Worm (Caenorhabditis elegans) whole organism, mixed stage, embryonic: ENCODE results near the gene prmt-4.

Experiments
- M03D4.4 ChIP-seq: sonication (generic microtip); optimal IDR thresholded peaks from 2 replicates; lab custom pipeline; 2017; ENCODE audit warnings: mild to moderate bottlenecking, missing genetic modification characterization, missing compliant biosample characterization
- ceh-39 ChIP-seq: fragments of 150-350 bp; optimal IDR thresholded peaks from 2 replicates; lab custom pipeline; 2014; ENCODE audit warnings: missing biosample characterization, missing genetic modification characterization
- ces-1 ChIP-seq: fragments of 150-350 bp; optimal IDR thresholded peaks from 2 replicates; lab custom pipeline; 2014; ENCODE audit warnings: missing biosample characterization, missing genetic modification reagents, missing genetic modification characterization
- cnd-1 ChIP-seq: fragments of 200-800 bp; sonication (Bioruptor generic); optimal IDR thresholded peaks from 2 replicates; lab custom pipeline; 2018; ENCODE audit warnings: mild to moderate bottlenecking, missing genetic modification characterization, missing compliant biosample characterization
- drap-1 ChIP-seq: fragments of 200-800 bp; sonication (Bioruptor generic); optimal IDR thresholded peaks from 3 replicates; lab custom pipeline; 2018; ENCODE audit warnings: mild to moderate bottlenecking, missing genetic modification characterization, missing compliant biosample characterization
- elt-1 ChIP-seq: sonication (generic microtip); optimal IDR thresholded peaks from 2 replicates; lab custom pipeline; 2017; ENCODE audit warnings: missing genetic modification characterization, mild to moderate bottlenecking, missing compliant biosample characterization, antibody characterized with exemption, moderate library complexity, borderline replicate concordance; ENCODE audit not compliant: insufficient read depth
- flh-1 ChIP-seq: fragments of 200-800 bp; sonication (Bioruptor generic); optimal IDR thresholded peaks from 2 replicates; lab custom pipeline; 2018; ENCODE audit warnings: mild to moderate bottlenecking, missing genetic modification characterization, moderate library complexity, missing compliant biosample characterization
- ham-2 ChIP-seq: fragments of 200-800 bp; sonication (Bioruptor generic); optimal IDR thresholded peaks from 2 replicates; lab custom pipeline; 2018; ENCODE audit warnings: mild to moderate bottlenecking, missing genetic modification characterization, missing compliant biosample characterization
- mep-1 ChIP-seq: fragments of 150-350 bp; optimal IDR thresholded peaks from 2 replicates; lab custom pipeline; 2017; ENCODE audit warnings: missing biosample characterization, missing genetic modification reagents, missing genetic modification characterization, inconsistent platforms
- nhr-2 ChIP-seq: fragments of 150-350 bp; optimal IDR thresholded peaks from 2 replicates; lab custom pipeline; 2014; ENCODE audit warnings: missing biosample characterization, missing genetic modification characterization
- nhr-237 ChIP-seq: fragments of 150-350 bp; optimal IDR thresholded peaks from 2 replicates; lab custom pipeline; 2014; ENCODE audit warnings: missing biosample characterization, missing genetic modification characterization
- nhr-76 ChIP-seq: sonication (generic microtip); optimal IDR thresholded peaks from 2 replicates; lab custom pipeline; 2017; ENCODE audit warnings: missing biosample characterization, missing genetic modification characterization
- snpc-4 ChIP-seq: fragments of 150-350 bp; optimal IDR thresholded peaks from 2 replicates; lab custom pipeline; 2014; ENCODE audit warnings: missing biosample characterization, missing genetic modification characterization
- sptf-1 ChIP-seq: sonication (generic microtip); optimal IDR thresholded peaks from 2 replicates; lab custom pipeline; 2017; ENCODE audit warnings: mild to moderate bottlenecking, missing genetic modification characterization, moderate library complexity, missing compliant biosample characterization
- unc-120 ChIP-seq: sonication (generic microtip); optimal IDR thresholded peaks from 2 replicates; lab custom pipeline; 2017; ENCODE audit warnings: missing genetic modification characterization, missing compliant biosample characterization; ENCODE audit not compliant: poor library complexity, severe bottlenecking
- unc-62 ChIP-seq: fragments of 150-350 bp; optimal IDR thresholded peaks from 2 replicates; lab custom pipeline; 2014; ENCODE audit warnings: missing biosample characterization, missing genetic modification reagents, missing genetic modification characterization

Gene prmt-4

DNA sequence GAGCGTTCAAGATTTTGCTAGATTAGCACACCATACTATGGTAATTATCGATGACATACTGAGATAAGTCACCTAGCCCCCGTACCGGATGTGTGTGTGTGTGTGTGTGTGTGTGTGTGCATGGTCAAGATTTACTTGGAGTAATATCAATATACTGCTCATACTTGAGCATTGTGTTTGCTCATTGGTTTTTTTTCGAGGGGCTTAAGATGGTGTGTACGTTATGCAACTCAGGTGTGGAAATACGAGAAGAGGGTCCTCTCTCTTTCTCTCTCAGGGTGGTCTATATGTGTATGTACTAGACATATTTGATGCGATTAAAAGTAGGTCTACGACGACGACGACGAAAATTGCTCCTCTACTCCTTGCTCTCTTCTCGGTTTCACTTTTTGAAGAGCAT is 43.1 kb downstream of the prmt-4 start:
- TF ChIP-seq ceh-39 (tag; lab: Kevin White, UChicago) (no peak), nhr-2 (peak; percentile 66), ham-2 (GFP tag; lab: Kevin White, UChicago) (no peak), ces-1 (GFP tag; lab: Kevin White, UChicago) (peak; percentile 13), nhr-237 (tag; lab: Kevin White, UChicago) (no peak)

DNA sequence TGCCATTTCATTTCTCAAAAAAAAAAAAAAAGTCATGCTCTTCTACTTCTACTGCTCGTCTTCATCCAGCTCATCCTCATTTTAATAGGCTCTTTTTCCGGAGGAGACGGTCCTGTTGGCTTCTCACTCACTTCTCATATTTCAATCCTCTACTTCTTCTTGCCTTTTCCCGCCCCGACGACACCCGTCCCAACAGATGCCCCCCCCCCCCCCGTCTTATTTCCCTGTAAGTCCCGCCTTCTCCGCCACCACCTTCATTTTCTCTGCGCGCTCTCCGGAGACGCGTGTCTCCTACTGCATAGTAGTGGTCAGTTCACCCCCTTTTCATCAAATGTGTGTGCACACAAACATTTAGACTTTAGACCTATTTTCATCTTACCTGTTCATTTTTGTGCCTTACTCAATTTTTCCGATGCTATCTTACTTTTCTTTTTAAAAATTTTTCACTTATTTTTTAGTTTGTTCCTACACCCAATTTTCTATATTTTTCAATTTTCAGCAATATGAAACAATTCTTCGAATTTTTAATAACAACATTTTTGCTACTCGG is 44.6 kb downstream of the prmt-4 start, which contains the start of gene efn-4:
Gene efn-4, plus strand, starts transcription at position 500 of the 550 bp plus-strand sequence.
- peak; percentile 39 for TF ChIP-seq M03D4.4 (tag; lab: Kevin White, UChicago)
- TF ChIP-seq unc-120 (tag; lab: Kevin White, UChicago): peak; percentile 11
- TF ChIP-seq ham-2 (GFP tag; lab: Kevin White, UChicago): no peak
- TF ChIP-seq sptf-1 (tag; lab: Kevin White, UChicago): peak; percentile 30

DNA sequence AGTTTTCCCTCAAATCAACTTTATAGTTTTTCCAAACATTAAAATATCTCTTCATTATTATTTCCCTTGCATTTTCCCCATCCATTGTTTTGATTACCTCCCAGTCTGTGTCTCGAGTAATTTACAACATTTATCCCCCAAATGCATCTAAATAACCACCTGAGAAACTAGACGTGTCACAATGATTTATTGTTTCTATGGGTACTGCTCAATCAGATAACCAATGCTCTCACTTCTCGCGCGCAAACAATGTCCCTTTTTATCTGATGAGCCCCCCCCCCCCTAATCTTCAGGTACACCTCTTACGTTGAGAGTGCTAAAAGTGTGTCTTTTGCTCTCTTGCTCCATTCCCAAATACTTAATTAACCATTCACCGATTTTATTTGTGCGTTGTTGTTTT is 49.4 kb downstream of the prmt-4 start:
- TF ChIP-seq mep-1 (tag; lab: Kevin White, UChicago): no peak
- peak; percentile 44 for TF ChIP-seq unc-62 (GFP tag; lab: Kevin White, UChicago)
- no peak for TF ChIP-seq flh-1 (GFP tag; lab: Kevin White, UChicago)
- TF ChIP-seq nhr-2: peak; percentile 54
- TF ChIP-seq snpc-4: no peak
- no peak for TF ChIP-seq nhr-76 (tag; lab: Kevin White, UChicago)
- TF ChIP-seq ceh-39 (tag; lab: Kevin White, UChicago): no peak
- TF ChIP-seq ham-2 (GFP tag; lab: Kevin White, UChicago): no peak
- no peak for TF ChIP-seq cnd-1
- TF ChIP-seq elt-1: peak; percentile 74
- TF ChIP-seq drap-1 (GFP tag; lab: Kevin White, UChicago): no peak
